Fruit fly (Drosophila melanogaster) whole organism, embryonic: ENCODE results near the gene CG6094.

Experiments used
- CG10366 ChIP-seq: fragments of 200-800 bp; sonication (Bioruptor generic); IDR thresholded peaks from 2 replicates; pipeline ENCODE4 v1.3.6; 2022; ENCODE audit warnings: missing biosample characterization, missing genetic modification characterization
- CG11696 ChIP-seq: fragments of 200-800 bp; sonication (Bioruptor generic); IDR thresholded peaks from 2 replicates; pipeline ENCODE4 v1.3.6; 2022; ENCODE audit warnings: missing biosample characterization, missing genetic modification characterization
- CG14050 ChIP-seq: fragments of 200-800 bp; sonication (Bioruptor generic); IDR thresholded peaks from 3 replicates; pipeline ENCODE4 v1.3.6; 2022; ENCODE audit warnings: missing biosample characterization, missing genetic modification characterization
- CG17359 ChIP-seq: fragments of 200-800 bp; sonication (Bioruptor generic); optimal IDR thresholded peaks from 3 replicates; lab custom pipeline; 2018; ENCODE audit warnings: missing biosample characterization, mild to moderate bottlenecking, missing genetic modification characterization, moderate library complexity
- CG2199 ChIP-seq: fragments of 200-800 bp; sonication (Bioruptor generic); IDR thresholded peaks from 3 replicates; pipeline ENCODE4 v1.3.6; 2022; ENCODE audit warnings: missing biosample characterization, missing genetic modification characterization
- CG31388 ChIP-seq: fragments of 200-800 bp; sonication (Bioruptor generic); optimal IDR thresholded peaks from 2 replicates; lab custom pipeline; 2016; ENCODE audit warnings: missing biosample characterization, missing genetic modification characterization
- CG33213 ChIP-seq: fragments of 200-800 bp; sonication (Bioruptor generic); optimal IDR thresholded peaks from 3 replicates; lab custom pipeline; 2016; ENCODE audit warnings: missing biosample characterization, missing genetic modification characterization
- CG4282 ChIP-seq: fragments of 200-800 bp; sonication (Bioruptor generic); optimal IDR thresholded peaks from 2 replicates; lab custom pipeline; 2016; ENCODE audit warnings: missing biosample characterization, missing genetic modification characterization
- CG6854 ChIP-seq: fragments of 200-800 bp; sonication (Bioruptor generic); optimal IDR thresholded peaks from 3 replicates; lab custom pipeline; 2017; ENCODE audit warnings: missing biosample characterization, mild to moderate bottlenecking, missing genetic modification characterization
- CG7372 ChIP-seq: fragments of 200-800 bp; sonication (Bioruptor generic); IDR thresholded peaks from 2 replicates; pipeline ENCODE4 v1.3.6; 2022; ENCODE audit warnings: missing biosample characterization, missing genetic modification characterization
- CG7963 ChIP-seq: fragments of 200-800 bp; sonication (Bioruptor generic); IDR thresholded peaks from 3 replicates; pipeline ENCODE4 v1.3.6; 2022; ENCODE audit warnings: missing biosample characterization, missing genetic modification characterization; ENCODE audit not compliant: partially characterized antibody
- CG8281 ChIP-seq: fragments of 200-800 bp; sonication (Bioruptor generic); optimal IDR thresholded peaks from 2 replicates; lab custom pipeline; 2018; ENCODE audit warnings: missing biosample characterization, mild to moderate bottlenecking, missing genetic modification characterization, moderate library complexity
- CG8359 ChIP-seq: fragments of 200-800 bp; sonication (Bioruptor generic); optimal IDR thresholded peaks from 2 replicates; lab custom pipeline; 2017; ENCODE audit warnings: missing biosample characterization, mild to moderate bottlenecking, missing genetic modification characterization, borderline replicate concordance
- CG8924 ChIP-seq: fragments of 200-800 bp; optimal IDR thresholded peaks from 3 replicates; lab custom pipeline; 2019; ENCODE audit warnings: missing biosample characterization, mild to moderate bottlenecking, missing genetic modification characterization, moderate library complexity
- CG9817 ChIP-seq: fragments of 200-800 bp; sonication (Bioruptor generic); optimal IDR thresholded peaks from 2 replicates; lab custom pipeline; 2018; ENCODE audit warnings: missing biosample characterization, mild to moderate bottlenecking, missing genetic modification characterization, moderate library complexity
- Dbx ChIP-seq: fragments of 200-800 bp; sonication (Bioruptor generic); IDR thresholded peaks from 3 replicates; pipeline ENCODE4 v1.3.6; 2022; ENCODE audit warnings: missing biosample characterization, missing genetic modification characterization
- Dip2 ChIP-seq: fragments of 200-800 bp; sonication (Bioruptor generic); IDR thresholded peaks from 2 replicates; pipeline ENCODE4 v1.3.6; 2022; ENCODE audit warnings: missing biosample characterization, missing genetic modification characterization
- E2f1 ChIP-seq: fragments of 200-800 bp; sonication (Bioruptor generic); IDR thresholded peaks from 2 replicates; pipeline ENCODE4 v1.3.6; 2022; ENCODE audit warnings: missing biosample characterization, missing genetic modification characterization
- HHEX ChIP-seq: fragments of 200-800 bp; sonication (Bioruptor generic); optimal IDR thresholded peaks from 3 replicates; lab custom pipeline; 2017; ENCODE audit warnings: missing biosample characterization, mild to moderate bottlenecking, missing genetic modification characterization, missing genetic modification reagents
- Hr39 ChIP-seq: fragments of >200 bp; optimal IDR thresholded peaks from 2 replicates; lab custom pipeline; 2017
- Mad ChIP-seq: fragments of 200-800 bp; sonication (Bioruptor generic); optimal IDR thresholded peaks from 2 replicates; lab custom pipeline; 2016; ENCODE audit warnings: missing biosample characterization, missing genetic modification characterization
- NK7.1 ChIP-seq: fragments of 200-800 bp; sonication (Bioruptor generic); optimal IDR thresholded peaks from 3 replicates; lab custom pipeline; 2016; ENCODE audit warnings: missing biosample characterization, missing genetic modification characterization
- Pdp1 ChIP-seq, 2 experiments: fragments of 200-800 bp; sonication (Bioruptor generic); optimal IDR thresholded peaks; 3 replicates each; lab custom pipeline; 2016; ENCODE audit warnings: missing biosample characterization in 2 of 2, missing genetic modification characterization in 2 of 2, mild to moderate bottlenecking in 1 of 2, moderate library complexity in 1 of 2
- Ptx1 ChIP-seq: fragments of 200-800 bp; sonication (Bioruptor generic); IDR thresholded peaks from 2 replicates; pipeline ENCODE4 v1.3.6; 2022; ENCODE audit warnings: missing biosample characterization, missing genetic modification characterization
- Rfx ChIP-seq: fragments of 200-800 bp; sonication (Bioruptor generic); IDR thresholded peaks from 2 replicates; pipeline ENCODE4 v1.3.6; 2022; ENCODE audit warnings: missing biosample characterization, missing genetic modification characterization
- Rx ChIP-seq: fragments of 200-800 bp; sonication (Bioruptor generic); IDR thresholded peaks from 2 replicates; pipeline ENCODE4 v1.3.6; 2022; ENCODE audit warnings: missing biosample characterization, missing genetic modification characterization
- Sox102F ChIP-seq: fragments of 200-800 bp; sonication (Bioruptor generic); optimal IDR thresholded peaks from 2 replicates; lab custom pipeline; 2018; ENCODE audit warnings: missing biosample characterization, mild to moderate bottlenecking, missing genetic modification characterization, moderate library complexity
- Sry-β ChIP-seq: fragments of 200-800 bp; sonication (Bioruptor generic); optimal IDR thresholded peaks from 2 replicates; lab custom pipeline; 2018; ENCODE audit warnings: missing biosample characterization, mild to moderate bottlenecking, missing genetic modification characterization, moderate library complexity
- Xrp1 ChIP-seq: fragments of 200-800 bp; sonication (Bioruptor generic); IDR thresholded peaks from 2 replicates; pipeline ENCODE4 v1.3.6; 2022; ENCODE audit warnings: missing biosample characterization, missing genetic modification characterization
- amos ChIP-seq: fragments of 200-800 bp; sonication (Bioruptor generic); IDR thresholded peaks from 2 replicates; pipeline ENCODE4 v1.3.6; 2022; ENCODE audit warnings: missing biosample characterization, missing genetic modification characterization; ENCODE audit not compliant: partially characterized antibody
- aop ChIP-seq: fragments of 200-800 bp; sonication (Bioruptor generic); IDR thresholded peaks from 2 replicates; pipeline ENCODE4 v1.3.6; 2022; ENCODE audit warnings: missing biosample characterization, missing genetic modification characterization
- bcd ChIP-seq: fragments of 200-800 bp; sonication (Bioruptor generic); optimal IDR thresholded peaks from 2 replicates; lab custom pipeline; 2017; ENCODE audit warnings: missing biosample characterization, mild to moderate bottlenecking, missing genetic modification characterization
- btn ChIP-seq: fragments of 200-800 bp; sonication (Bioruptor generic); optimal IDR thresholded peaks from 2 replicates; lab custom pipeline; 2016; ENCODE audit warnings: missing biosample characterization, missing genetic modification characterization
- cad ChIP-seq: fragments of >200 bp; optimal IDR thresholded peaks from 2 replicates; lab custom pipeline; 2017; ENCODE audit warnings: missing biosample characterization, missing genetic modification characterization
- cas ChIP-seq: fragments of 200-800 bp; sonication (Bioruptor generic); IDR thresholded peaks from 2 replicates; pipeline ENCODE4 v1.3.6; 2022; ENCODE audit warnings: missing biosample characterization, missing genetic modification characterization
- chinmo ChIP-seq: fragments of 200-800 bp; sonication (Bioruptor generic); IDR thresholded peaks from 4 replicates; pipeline ENCODE4 v1.3.6; 2022; ENCODE audit warnings: missing biosample characterization, missing genetic modification characterization; ENCODE audit not compliant: partially characterized antibody
- chn ChIP-seq: fragments of 200-800 bp; sonication (Bioruptor generic); optimal IDR thresholded peaks from 2 replicates; lab custom pipeline; 2016; ENCODE audit warnings: missing biosample characterization, missing genetic modification characterization
- ci ChIP-seq: fragments of 200-800 bp; sonication (Bioruptor generic); IDR thresholded peaks from 3 replicates; pipeline ENCODE4 v1.3.6; 2022; ENCODE audit warnings: missing biosample characterization, missing genetic modification characterization
- crol ChIP-seq: fragments of 200-800 bp; sonication (Bioruptor generic); IDR thresholded peaks from 2 replicates; pipeline ENCODE4 v1.3.6; 2022; ENCODE audit warnings: missing biosample characterization, missing genetic modification characterization
- disco-r ChIP-seq: fragments of 200-800 bp; sonication (Bioruptor generic); optimal IDR thresholded peaks from 2 replicates; lab custom pipeline; 2016; ENCODE audit warnings: missing biosample characterization, missing genetic modification characterization
- fu2 ChIP-seq: fragments of 200-800 bp; sonication (Bioruptor generic); optimal IDR thresholded peaks from 2 replicates; lab custom pipeline; 2016; ENCODE audit warnings: missing biosample characterization, missing genetic modification characterization
- grau ChIP-seq: fragments of 200-800 bp; optimal IDR thresholded peaks from 3 replicates; lab custom pipeline; 2019; ENCODE audit warnings: missing biosample characterization, mild to moderate bottlenecking, missing genetic modification characterization, moderate library complexity
- gsb-n ChIP-seq: fragments of 200-800 bp; sonication (Bioruptor generic); optimal IDR thresholded peaks from 3 replicates; lab custom pipeline; 2018; ENCODE audit warnings: missing biosample characterization, mild to moderate bottlenecking, missing genetic modification characterization
- ind ChIP-seq: fragments of 200-800 bp; sonication (Bioruptor generic); optimal IDR thresholded peaks from 3 replicates; lab custom pipeline; 2016; ENCODE audit warnings: missing biosample characterization, missing genetic modification characterization
- jumu ChIP-seq: fragments of 200-800 bp; sonication (Bioruptor generic); optimal IDR thresholded peaks from 3 replicates; lab custom pipeline; 2016; ENCODE audit warnings: missing biosample characterization, missing genetic modification characterization
- org-1 ChIP-seq: fragments of 200-800 bp; sonication (Bioruptor generic); optimal IDR thresholded peaks from 2 replicates; lab custom pipeline; 2017; ENCODE audit warnings: missing biosample characterization, missing genetic modification characterization
- phol ChIP-seq: fragments of 200-800 bp; sonication (Bioruptor generic); optimal IDR thresholded peaks from 3 replicates; lab custom pipeline; 2018; ENCODE audit warnings: missing biosample characterization, mild to moderate bottlenecking, missing genetic modification characterization, moderate library complexity
- row ChIP-seq: fragments of 200-800 bp; sonication (Bioruptor generic); IDR thresholded peaks from 3 replicates; pipeline ENCODE4 v1.3.6; 2022; ENCODE audit warnings: missing biosample characterization, missing genetic modification characterization
- unpg ChIP-seq: fragments of 200-800 bp; sonication (Bioruptor generic); optimal IDR thresholded peaks from 3 replicates; lab custom pipeline; 2018; ENCODE audit warnings: missing biosample characterization, mild to moderate bottlenecking, missing genetic modification characterization, moderate library complexity
- vnd ChIP-seq: fragments of 200-800 bp; sonication (Bioruptor generic); IDR thresholded peaks from 3 replicates; pipeline ENCODE4 v1.3.6; 2022; ENCODE audit warnings: missing biosample characterization, missing genetic modification characterization; ENCODE audit not compliant: partially characterized antibody
- z ChIP-seq: fragments of 200-800 bp; sonication (Bioruptor generic); IDR thresholded peaks from 3 replicates; pipeline ENCODE4 v1.3.6; 2022; ENCODE audit warnings: missing biosample characterization, missing genetic modification characterization
- zfh2 ChIP-seq: fragments of 200-800 bp; sonication (Bioruptor generic); optimal IDR thresholded peaks from 2 replicates; lab custom pipeline; 2016; ENCODE audit warnings: missing biosample characterization, missing genetic modification characterization

Gene CG6094

dm6 chr2L:10543992-10544391 lies 37.1 kb downstream of the CG6094 start (continued):
- no peak for TF ChIP-seq Hr39 (lab: Kevin White, UChicago)
- TF ChIP-seq NK7.1 (GFP tag; lab: Kevin White, UChicago) = no peak
- TF ChIP-seq z = no peak
- TF ChIP-seq CG9817 (tag; lab: Kevin White, UChicago) = peak; percentile 16
- TF ChIP-seq Dbx (GFP tag; lab: Robert Waterston, UW) = no peak
- no peak for TF ChIP-seq Sry-β (GFP tag; lab: Kevin White, UChicago)
- TF ChIP-seq grau (tag; lab: Kevin White, UChicago) = peak; percentile 5
- no peak for TF ChIP-seq CG31388 (GFP tag; lab: Kevin White, UChicago)
- TF ChIP-seq unpg (GFP tag; lab: Kevin White, UChicago) = peak; percentile 25
- peak in 1 of 2 experiments; percentile 40 for TF ChIP-seq Pdp1 (GFP tag; optimal IDR thresholded peaks at IDR 0.05; lab: Kevin White, UChicago)
- TF ChIP-seq Dip2 (GFP tag; lab: Robert Waterston, UW) = no peak
- TF ChIP-seq cad (GFP tag; lab: Kevin White, UChicago) = no peak
- no peak for TF ChIP-seq CG33213 (GFP tag; lab: Kevin White, UChicago)
- peak; percentile 15; the same call in 1 of the 2 replicates for TF ChIP-seq CG10366 (GFP tag; lab: Robert Waterston, UW)
- no peak for TF ChIP-seq gsb-n (tag; lab: Kevin White, UChicago)
- no peak for TF ChIP-seq zfh2 (GFP tag; lab: Kevin White, UChicago)
- TF ChIP-seq jumu = no peak
- peak; percentile 13 for TF ChIP-seq phol (tag; lab: Kevin White, UChicago)
- TF ChIP-seq CG4282 (GFP tag; lab: Kevin White, UChicago) = no peak
- no peak; the same call in 2 of the 3 replicates for TF ChIP-seq CG14050 (GFP tag; lab: Robert Waterston, UW)
- no peak for TF ChIP-seq chinmo
- TF ChIP-seq Mad (GFP tag; lab: Kevin White, UChicago) = no peak
- TF ChIP-seq E2f1 (GFP tag; lab: Robert Waterston, UW) = no peak
- TF ChIP-seq Rfx (GFP tag; lab: Robert Waterston, UW) = no peak
- TF ChIP-seq amos (GFP tag; lab: Robert Waterston, UW) = no peak
- TF ChIP-seq Ptx1 (GFP tag; lab: Robert Waterston, UW) = peak; percentile 30; the same call in 1 of the 2 replicates
- TF ChIP-seq ind (GFP tag; lab: Kevin White, UChicago) = no peak
- TF ChIP-seq cas (GFP tag; lab: Robert Waterston, UW) = no peak
- no peak for TF ChIP-seq crol
- TF ChIP-seq Rx (GFP tag; lab: Robert Waterston, UW) = 0 out of 2 replicates have a peak, but pooled peaks have one; percentile 22
- no peak for TF ChIP-seq CG7372 (GFP tag; lab: Robert Waterston, UW)
- no peak for TF ChIP-seq CG8924 (tag; lab: Kevin White, UChicago)
- no peak for TF ChIP-seq CG7963 (GFP tag; lab: Robert Waterston, UW)
- TF ChIP-seq btn (GFP tag; lab: Kevin White, UChicago) = no peak
- no peak for TF ChIP-seq aop (GFP tag; lab: Robert Waterston, UW)
- peak; percentile 88 for TF ChIP-seq CG11696 (GFP tag; lab: Robert Waterston, UW)
- TF ChIP-seq CG8359 = no peak
- TF ChIP-seq org-1 (GFP tag; lab: Kevin White, UChicago) = no peak
- peak; percentile 45 for TF ChIP-seq Sox102F
- 0 out of 2 replicates have a peak, but pooled peaks have one; percentile 20 for TF ChIP-seq Xrp1 (GFP tag; lab: Robert Waterston, UW)
- no peak for TF ChIP-seq disco-r (GFP tag; lab: Kevin White, UChicago)
- 0 out of 3 replicates have a peak, but pooled peaks have one; percentile 12 for TF ChIP-seq ci (GFP tag; lab: Robert Waterston, UW)
- no peak for TF ChIP-seq vnd
- no peak for TF ChIP-seq HHEX
- TF ChIP-seq CG6854 = no peak
- TF ChIP-seq CG8281 (tag; lab: Kevin White, UChicago) = no peak
- no peak for TF ChIP-seq chn
- no peak for TF ChIP-seq CG2199 (GFP tag; lab: Robert Waterston, UW)
- no peak for TF ChIP-seq bcd (GFP tag; lab: Kevin White, UChicago)
- TF ChIP-seq fu2 (GFP tag; lab: Kevin White, UChicago) = no peak
- peak; percentile 5 for TF ChIP-seq CG17359
- peak; percentile 58 for TF ChIP-seq row (GFP tag; lab: Robert Waterston, UW)
